Worm (Caenorhabditis elegans): ENCODE measurements around the gene F56B3.11.
A peak's percentile ranks its signal among the peaks of the same experiment; 100 is the strongest.
"Not testable (repeated sequence)": the region's sequence is repeated elsewhere in the genome, so short reads cannot be mapped to it uniquely, and the experiment has no call there.

The F56B3.11 gene

DNA sequence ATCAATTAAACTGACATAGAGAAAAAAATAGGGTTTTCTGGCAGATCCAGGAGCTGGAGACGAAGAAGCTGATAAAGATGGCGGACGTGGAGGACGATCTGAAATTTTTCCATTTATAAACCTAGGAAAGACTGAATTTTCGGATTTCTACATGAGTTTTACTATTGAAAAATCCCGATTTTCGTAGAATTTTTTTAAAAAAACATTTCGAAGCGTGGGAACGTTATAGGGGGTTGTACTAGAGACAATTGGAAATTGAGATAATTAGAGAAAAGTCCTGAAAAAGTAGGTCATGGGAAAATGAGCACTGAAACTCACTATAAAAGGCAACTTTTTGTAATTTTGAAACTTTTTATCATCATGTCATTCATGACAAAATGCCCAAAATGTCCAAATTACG, 25.3 kb downstream of the F56B3.11 start, which contains the start of gene F56B3.9:
F56B3.9 (plus strand) TSS at position 301 of the 400 bp plus-strand sequence.
- TF ChIP-seq ztf-7 (tag; optimal IDR thresholded peaks at IDR 0.05); unc-130 (GFP tag; optimal IDR thresholded peaks at IDR 0.05); F26F4.8 (GFP tag; conservative IDR thresholded peaks at IDR 0.05): not testable (repeated sequence)

DNA sequence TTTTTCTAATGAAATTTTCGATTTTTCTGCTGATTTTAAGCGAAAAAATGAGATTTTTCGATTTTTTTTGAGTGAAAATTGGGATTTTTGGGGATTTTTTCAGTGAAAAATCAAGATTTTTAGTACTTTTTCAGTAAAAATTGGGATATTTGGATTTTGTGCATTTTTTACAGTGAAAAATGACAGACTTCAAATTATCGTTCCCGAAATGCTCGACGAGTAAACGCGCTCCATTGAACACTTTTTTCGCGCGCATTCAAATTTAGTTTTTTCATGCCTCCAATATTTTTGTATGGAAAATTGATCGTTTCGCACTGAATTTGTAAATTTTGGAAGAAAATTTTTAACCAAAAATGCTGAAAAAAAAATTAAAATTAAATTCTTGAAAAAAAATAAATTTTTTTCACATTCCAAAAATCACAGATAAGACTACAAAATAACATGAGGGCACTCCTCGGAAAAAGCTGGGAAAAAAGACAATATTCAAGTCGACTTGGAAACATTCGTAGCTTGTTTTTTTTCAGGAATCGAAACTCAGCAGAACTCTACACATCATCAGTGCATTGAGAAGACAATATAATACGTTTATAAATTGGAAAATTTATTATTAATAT, 26.3 kb downstream of the F56B3.11 start:
- TF ChIP-seq lin-38 (GFP tag; IDR thresholded peaks at IDR 0.05): peak; percentile 86

DNA sequence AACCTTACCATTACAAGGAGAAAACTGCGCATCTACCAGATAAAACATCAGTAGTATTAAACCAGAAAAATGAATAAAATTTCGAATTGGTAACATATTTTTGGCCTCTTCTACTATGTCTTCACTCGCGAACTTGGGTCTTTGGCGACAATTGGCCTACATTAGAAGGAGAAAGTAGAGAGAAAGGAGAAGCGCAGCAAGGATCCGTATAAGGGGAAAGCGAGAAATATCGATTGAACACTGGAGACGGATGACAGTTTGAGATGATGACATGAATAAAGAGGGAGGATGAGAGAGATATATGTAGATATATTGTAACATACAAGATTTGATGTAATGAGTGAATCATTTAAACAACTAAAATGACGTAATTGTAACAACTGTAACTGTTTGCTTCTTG, 28.1 kb downstream of the F56B3.11 start, which contains the start of gene F56B3.2:
F56B3.2 (minus strand) TSS at position 273 of the 400 bp plus-strand sequence.
- TF ChIP-seq nhr-237 (tag; optimal IDR thresholded peaks at IDR 0.05) (no peak), tra-1 (GFP tag; IDR thresholded peaks at IDR 0.05) (no peak), gei-8 (GFP tag; optimal IDR thresholded peaks at IDR 0.05) (no peak), unc-130 (GFP tag; optimal IDR thresholded peaks at IDR 0.05) (no peak), nhr-25 (tag; optimal IDR thresholded peaks at IDR 0.05; ENCODE audit: borderline replicate concordance, insufficient read depth) (no peak), daf-16 (GFP tag; optimal IDR thresholded peaks at IDR 0.05) (no peak), daf-16 (tag; optimal IDR thresholded peaks at IDR 0.05) (no peak), zag-1 (tag; optimal IDR thresholded peaks at IDR 0.05) (no peak), F37D6.2 (tag; optimal IDR thresholded peaks at IDR 0.05) (no peak), lin-15B (tag; optimal IDR thresholded peaks at IDR 0.05) (no peak), lin-38 (GFP tag; IDR thresholded peaks at IDR 0.05) (no peak), nhr-42 (GFP tag; IDR thresholded peaks at IDR 0.05) (no peak), ceh-32 (tag; optimal IDR thresholded peaks at IDR 0.05; ENCODE audit: poor library complexity) (no peak), nhr-10 (tag; optimal IDR thresholded peaks at IDR 0.05) (no peak), aha-1 (tag) (peak; percentile 24), unc-62 (GFP tag; optimal IDR thresholded peaks at IDR 0.05 in 1 of 2) (no peak), unc-62 (tag; optimal IDR thresholded peaks at IDR 0.05) (no peak), ceh-28 (tag; optimal IDR thresholded peaks at IDR 0.05) (peak; percentile 32)

DNA sequence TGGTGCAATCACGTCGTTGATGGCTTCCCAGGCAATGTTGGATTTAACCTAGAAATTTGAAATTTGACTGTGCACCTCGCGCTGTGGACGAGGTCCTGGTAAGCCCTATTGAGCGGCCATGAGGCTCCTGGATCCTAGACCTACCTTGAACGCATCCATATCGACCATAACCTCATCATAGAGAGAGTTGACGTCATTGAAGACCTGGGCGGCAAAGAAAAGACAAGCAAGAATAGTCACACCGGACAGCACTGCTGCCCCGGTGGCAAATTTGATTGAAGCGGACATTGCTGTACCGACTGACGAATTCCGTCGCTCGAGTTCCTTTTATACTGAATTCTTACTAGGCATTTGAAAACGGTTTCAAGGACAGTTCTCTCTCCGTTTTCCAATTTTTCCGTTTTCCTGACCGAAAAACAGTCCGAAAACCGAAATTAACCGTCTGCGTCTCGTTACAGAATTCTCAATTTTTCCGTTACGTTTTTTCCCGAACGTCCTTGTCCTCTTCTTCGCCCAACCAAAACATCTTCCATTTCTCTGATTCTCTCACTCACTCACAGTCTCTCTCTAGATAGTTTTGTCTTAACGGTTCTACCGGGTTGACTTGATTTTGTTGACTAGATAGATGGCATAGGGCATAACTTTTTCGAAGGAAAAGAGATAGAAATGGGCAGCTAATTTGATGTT, 32.9 kb downstream of the F56B3.11 start, which contains the start of gene col-103:
col-103 (minus strand) TSS at position 302 of the 687 bp plus-strand sequence.
- TF ChIP-seq lsy-2 (tag; optimal IDR thresholded peaks at IDR 0.05): peak in 1 of 2 experiments; percentile 21
- TF ChIP-seq nhr-48 (tag; optimal IDR thresholded peaks at IDR 0.05): no peak
- TF ChIP-seq dpl-1 (GFP tag; optimal IDR thresholded peaks at IDR 0.05): no peak
- TF ChIP-seq aha-1 (tag): no peak
- TF ChIP-seq daf-16 (GFP tag; optimal IDR thresholded peaks at IDR 0.05): no peak
- no peak for TF ChIP-seq daf-16 (tag; optimal IDR thresholded peaks at IDR 0.05)
- TF ChIP-seq dmd-9 (GFP tag; IDR thresholded peaks at IDR 0.05): no peak
- peak; percentile 19 for TF ChIP-seq mep-1 (tag; optimal IDR thresholded peaks at IDR 0.05)
- no peak for TF ChIP-seq aly-2 (tag; optimal IDR thresholded peaks at IDR 0.05)
- TF ChIP-seq T26A8.4 (GFP tag; IDR thresholded peaks at IDR 0.05): no peak
- TF ChIP-seq ZK337.2 (GFP tag; IDR thresholded peaks at IDR 0.05): no peak
- peak; percentile 51 for TF ChIP-seq nhr-28 (tag; optimal IDR thresholded peaks at IDR 0.05)
- TF ChIP-seq tag-97 (GFP tag; IDR thresholded peaks at IDR 0.05): no peak
- TF ChIP-seq set-16 (GFP tag; IDR thresholded peaks at IDR 0.05): no peak
- no peak for TF ChIP-seq gei-8 (GFP tag; optimal IDR thresholded peaks at IDR 0.05)
- TF ChIP-seq D1046.2 (GFP tag; IDR thresholded peaks at IDR 0.05): no peak
- TF ChIP-seq ces-1 (GFP tag; optimal IDR thresholded peaks at IDR 0.05): no peak
- TF ChIP-seq T20F7.1 (GFP tag; optimal IDR thresholded peaks at IDR 0.05): no peak
- no peak for TF ChIP-seq zfp-3 (GFP tag; conservative IDR thresholded peaks at IDR 0.05)
- no peak for TF ChIP-seq Y105C5A.15 (GFP tag; IDR thresholded peaks at IDR 0.05)
- TF ChIP-seq daf-8 (GFP tag; IDR thresholded peaks at IDR 0.05): no peak
- no peak for TF ChIP-seq egl-27 (tag; optimal IDR thresholded peaks at IDR 0.05)
- no peak for TF ChIP-seq F49E8.2 (tag; optimal IDR thresholded peaks at IDR 0.05; ENCODE audit: borderline replicate concordance)
- TF ChIP-seq mdl-1 (tag; optimal IDR thresholded peaks at IDR 0.05): no peak
- TF ChIP-seq F44E2.7 (GFP tag; IDR thresholded peaks at IDR 0.05): no peak
- no peak for TF ChIP-seq ceh-32 (tag; optimal IDR thresholded peaks at IDR 0.05; ENCODE audit: poor library complexity)
- no peak for TF ChIP-seq lin-13 (GFP tag; optimal IDR thresholded peaks at IDR 0.05)
- TF ChIP-seq zfp-2 (tag; optimal IDR thresholded peaks at IDR 0.05): no peak
- TF ChIP-seq nhr-76 (tag; optimal IDR thresholded peaks at IDR 0.05): no peak
- TF ChIP-seq skn-1 (tag; optimal IDR thresholded peaks at IDR 0.05): no peak
